Fruit fly (Drosophila melanogaster): Measurements from ENCODE around the gene Ugt302C1.

Ugt302C1 gene

DNA sequence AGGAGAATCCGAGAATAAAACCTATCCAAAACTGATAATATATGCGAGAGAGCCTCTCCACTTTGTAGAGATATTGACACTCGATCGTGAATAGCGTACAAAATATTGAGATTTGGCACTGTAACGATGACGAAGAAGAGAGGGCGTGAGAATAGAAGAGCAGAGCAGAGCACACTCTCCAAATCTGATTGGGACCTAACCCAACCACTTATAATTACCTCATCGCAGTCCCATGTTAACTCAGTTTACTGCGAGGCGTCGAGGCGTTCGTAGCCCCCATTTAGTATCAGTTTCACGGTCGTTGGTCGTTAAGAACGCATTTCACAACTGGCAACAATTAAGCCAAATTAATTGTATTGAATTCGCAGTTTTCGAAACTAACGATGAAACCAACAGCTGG lies at the start of gene Ugt302C1 (continued):
- TF ChIP-seq CG16863 (GFP tag; optimal IDR thresholded peaks at IDR 0.05): no peak
- 0 out of 2 replicates have a peak, but pooled peaks have one; percentile 34 for TF ChIP-seq slbo (GFP tag; IDR thresholded peaks at IDR 0.05)
- 0 out of 2 replicates have a peak, but pooled peaks have one; percentile 11 for TF ChIP-seq CG42726 (GFP tag; IDR thresholded peaks at IDR 0.05; ENCODE audit: partially characterized antibody)
- TF ChIP-seq CG8359 (GFP tag; optimal IDR thresholded peaks at IDR 0.05; ENCODE audit: borderline replicate concordance): no peak
- TF ChIP-seq CG5953 (GFP tag; IDR thresholded peaks at IDR 0.05): no peak
- TF ChIP-seq Six4 (GFP tag; optimal IDR thresholded peaks at IDR 0.05): no peak
- no peak for TF ChIP-seq al (GFP tag; IDR thresholded peaks at IDR 0.05)
- TF ChIP-seq bcd (GFP tag; optimal IDR thresholded peaks at IDR 0.05): no peak
- no peak for TF ChIP-seq Kr (GFP tag; optimal IDR thresholded peaks at IDR 0.05)
- TF ChIP-seq CG4328 (GFP tag; optimal IDR thresholded peaks at IDR 0.05): no peak
- TF ChIP-seq CG13287 (GFP tag; IDR thresholded peaks at IDR 0.05; ENCODE audit: partially characterized antibody): peak; percentile 62; the same call in 1 of the 2 replicates
- TF ChIP-seq Med (GFP tag): no peak
- no peak for TF ChIP-seq CG7556 (GFP tag; optimal IDR thresholded peaks at IDR 0.05)
- TF ChIP-seq HLH4C (GFP tag; IDR thresholded peaks at IDR 0.05; ENCODE audit: partially characterized antibody): 0 out of 3 replicates have a peak, but pooled peaks have one; percentile 46
- peak; percentile 48; the same call in 1 of the 2 replicates for TF ChIP-seq sob (GFP tag; IDR thresholded peaks at IDR 0.05)
- TF ChIP-seq CG10462 (GFP tag; optimal IDR thresholded peaks at IDR 0.05): no peak
- no peak for TF ChIP-seq ind (GFP tag; optimal IDR thresholded peaks at IDR 0.05)
- no peak for TF ChIP-seq Sox100B (GFP tag; optimal IDR thresholded peaks at IDR 0.05)
- no peak for TF ChIP-seq ap (GFP tag; IDR thresholded peaks at IDR 0.05)
- TF ChIP-seq ato (GFP tag; IDR thresholded peaks at IDR 0.05; ENCODE audit: partially characterized antibody): no peak
- TF ChIP-seq fd102C (GFP tag; optimal IDR thresholded peaks at IDR 0.05): no peak
- TF ChIP-seq Bdp1 (GFP tag; optimal IDR thresholded peaks at IDR 0.05): no peak
- no peak for TF ChIP-seq CG1024 (GFP tag; IDR thresholded peaks at IDR 0.05)
- TF ChIP-seq stwl (tag; optimal IDR thresholded peaks at IDR 0.05): no peak
- no peak for TF ChIP-seq CG15601 (tag; optimal IDR thresholded peaks at IDR 0.05)
- TF ChIP-seq unc-4 (GFP tag; IDR thresholded peaks at IDR 0.05; ENCODE audit: partially characterized antibody): no peak; the same call in 1 of the 2 replicates
- no peak for TF ChIP-seq Hr39 (optimal IDR thresholded peaks at IDR 0.05)
- TF ChIP-seq CG2116 (GFP tag; optimal IDR thresholded peaks at IDR 0.05): no peak
- TF ChIP-seq CoRest (tag; optimal IDR thresholded peaks at IDR 0.05): no peak
- peak in 1 of 2 experiments; percentile 13 for TF ChIP-seq insv (GFP tag; optimal IDR thresholded peaks at IDR 0.05)
- TF ChIP-seq CG12219 (GFP tag; optimal IDR thresholded peaks at IDR 0.05): no peak
- TF ChIP-seq Opbp (GFP tag; IDR thresholded peaks at IDR 0.05; ENCODE audit: partially characterized antibody): no peak
- TF ChIP-seq CG16813 (GFP tag; IDR thresholded peaks at IDR 0.05; ENCODE audit: partially characterized antibody): no peak
- TF ChIP-seq CG2120 (GFP tag; optimal IDR thresholded peaks at IDR 0.05): peak; percentile 10
- no peak for TF ChIP-seq hb (GFP tag; IDR thresholded peaks at IDR 0.05; ENCODE audit: partially characterized antibody)
- TF ChIP-seq bab2 (GFP tag; optimal IDR thresholded peaks at IDR 0.05): no peak
- no peak for TF ChIP-seq lbe (GFP tag; optimal IDR thresholded peaks at IDR 0.05)
- no peak for TF ChIP-seq zen (tag; optimal IDR thresholded peaks at IDR 0.05)
- no peak for TF ChIP-seq CG7357 (GFP tag; IDR thresholded peaks at IDR 0.05)
- TF ChIP-seq D (optimal IDR thresholded peaks at IDR 0.05): no peak
- no peak for TF ChIP-seq D (GFP tag; optimal IDR thresholded peaks at IDR 0.05)
- TF ChIP-seq CHES-1-like (GFP tag; optimal IDR thresholded peaks at IDR 0.05): no peak
- peak; percentile 72; the same call in 2 of the 3 replicates for TF ChIP-seq z (GFP tag; IDR thresholded peaks at IDR 0.05)
- TF ChIP-seq ci (GFP tag; IDR thresholded peaks at IDR 0.05): no peak; the same call in 2 of the 3 replicates
- TF ChIP-seq E2f2 (GFP tag; IDR thresholded peaks at IDR 0.05): no peak
- TF ChIP-seq Stat92E (GFP tag; optimal IDR thresholded peaks at IDR 0.05): no peak
- TF ChIP-seq CG10959 (GFP tag; IDR thresholded peaks at IDR 0.05): no peak
- TF ChIP-seq CG12391 (tag; optimal IDR thresholded peaks at IDR 0.05): no peak
- TF ChIP-seq mirr (GFP tag; optimal IDR thresholded peaks at IDR 0.05): peak; percentile 53
- TF ChIP-seq nerfin-2 (GFP tag; IDR thresholded peaks at IDR 0.05; ENCODE audit: partially characterized antibody): no peak
